Worm (Caenorhabditis elegans) whole organism, L4 larva: ENCODE data around the gene T05H4.3.

Source experiments
- R02D3.7 ChIP-seq: fragments of 150-350 bp; sonication (generic microtip); optimal IDR thresholded peaks from 3 replicates; lab custom pipeline; 2014; ENCODE audit warnings: missing biosample characterization, missing genetic modification characterization
- T20F7.1 ChIP-seq: fragments of 200-800 bp; sonication (Bioruptor generic); optimal IDR thresholded peaks from 2 replicates; lab custom pipeline; 2018; ENCODE audit warnings: mild to moderate bottlenecking, missing genetic modification characterization, missing compliant biosample characterization
- Y105C5A.15 ChIP-seq: fragments of 200-800 bp; sonication (Bioruptor generic); IDR thresholded peaks from 2 replicates; pipeline ENCODE4 v1.3.6; 2022; ENCODE audit warnings: missing genetic modification characterization, missing compliant biosample characterization
- Y5F2A.4 ChIP-seq: fragments of 200-800 bp; sonication (Bioruptor generic); optimal IDR thresholded peaks from 2 replicates; lab custom pipeline; 2018; ENCODE audit warnings: mild to moderate bottlenecking, missing genetic modification characterization, missing compliant biosample characterization
- aly-2 ChIP-seq: sonication (generic microtip); optimal IDR thresholded peaks from 2 replicates; lab custom pipeline; 2018; ENCODE audit warnings: missing biosample characterization, missing genetic modification characterization
- ama-1 ChIP-seq: fragments of 150-350 bp; optimal IDR thresholded peaks from 2 replicates; lab custom pipeline; 2014; ENCODE audit warnings: inconsistent platforms, mixed read lengths
- ceh-20 ChIP-seq: fragments of 200-800 bp; sonication (Bioruptor generic); IDR thresholded peaks from 2 replicates; pipeline ENCODE4 v1.3.6; 2022; ENCODE audit warnings: missing genetic modification reagents, missing genetic modification characterization, missing compliant biosample characterization
- ceh-28 ChIP-seq: fragments of 150-350 bp; optimal IDR thresholded peaks from 2 replicates; lab custom pipeline; 2014; ENCODE audit warnings: missing biosample characterization, missing genetic modification reagents, missing genetic modification characterization
- ceh-44 ChIP-seq: fragments of 200-800 bp; sonication (Bioruptor generic); IDR thresholded peaks from 2 replicates; pipeline ENCODE4 v1.3.6; 2022; ENCODE audit warnings: missing genetic modification reagents, missing genetic modification characterization, missing compliant biosample characterization
- ceh-62 ChIP-seq: sonication (generic microtip); optimal IDR thresholded peaks from 2 replicates; lab custom pipeline; 2017; ENCODE audit warnings: missing biosample characterization, missing genetic modification characterization
- ces-1 ChIP-seq: fragments of 150-350 bp; sonication (generic microtip); optimal IDR thresholded peaks from 4 replicates; lab custom pipeline; 2014; ENCODE audit warnings: missing biosample characterization, missing genetic modification reagents, missing genetic modification characterization
- daf-12 ChIP-seq: fragments of 150-350 bp; optimal IDR thresholded peaks from 2 replicates; lab custom pipeline; 2014; ENCODE audit warnings: missing biosample characterization, missing genetic modification reagents, missing genetic modification characterization
- daf-16 ChIP-seq, 3 experiments: sonication (generic microtip); optimal IDR thresholded peaks; 2 replicates each; lab custom pipeline; 2016 to 2017; ENCODE audit warnings: missing genetic modification characterization in 3 of 3, missing genetic modification reagents in 3 of 3, mild to moderate bottlenecking in 2 of 3, missing compliant biosample characterization in 2 of 3, missing biosample characterization in 1 of 3, moderate library complexity in 1 of 3
- daf-19 ChIP-seq: fragments of 200-800 bp; sonication (Bioruptor generic); conservative IDR thresholded peaks from 2 replicates; pipeline ENCODE4 v1.3.6; 2022; ENCODE audit warnings: missing genetic modification characterization, missing compliant biosample characterization
- dmd-6 ChIP-seq: fragments of 200-800 bp; sonication (Bioruptor generic); IDR thresholded peaks from 2 replicates; pipeline ENCODE4 v1.3.6; 2022; ENCODE audit warnings: missing genetic modification reagents, missing genetic modification characterization, missing compliant biosample characterization
- dmd-9 ChIP-seq: fragments of 200-800 bp; sonication (Bioruptor generic); IDR thresholded peaks from 2 replicates; pipeline ENCODE4 v1.3.6; 2022; ENCODE audit warnings: missing genetic modification reagents, missing genetic modification characterization, missing compliant biosample characterization
- dpl-1 ChIP-seq: fragments of 150-350 bp; optimal IDR thresholded peaks from 2 replicates; lab custom pipeline; 2014; ENCODE audit warnings: missing biosample characterization, missing genetic modification reagents, missing genetic modification characterization
- dve-1 ChIP-seq: sonication (generic microtip); optimal IDR thresholded peaks from 2 replicates; lab custom pipeline; 2017; ENCODE audit warnings: antibody characterized with exemption, mild to moderate bottlenecking, missing genetic modification characterization, missing compliant biosample characterization; ENCODE audit not compliant: insufficient read depth
- egl-27 ChIP-seq: sonication (generic microtip); optimal IDR thresholded peaks from 3 replicates; lab custom pipeline; 2017; ENCODE audit warnings: missing biosample characterization, missing genetic modification reagents, missing genetic modification characterization
- fos-1 ChIP-seq: fragments of 150-350 bp; optimal IDR thresholded peaks from 2 replicates; lab custom pipeline; 2014; ENCODE audit warnings: missing biosample characterization, missing genetic modification characterization
- hif-1 ChIP-seq, 2 experiments: sonication (generic microtip); optimal IDR thresholded peaks; 2 replicates each; lab custom pipeline; 2016 to 2017; ENCODE audit warnings: missing compliant biosample characterization in 2 of 2, missing genetic modification characterization in 2 of 2, missing genetic modification reagents in 2 of 2, missing genotype in 2 of 2, mild to moderate bottlenecking in 1 of 2
- hlh-11 ChIP-seq: fragments of 200-800 bp; sonication (Bioruptor generic); optimal IDR thresholded peaks from 2 replicates; lab custom pipeline; 2018; ENCODE audit warnings: mild to moderate bottlenecking, missing genetic modification characterization, missing compliant biosample characterization
- hlh-30 ChIP-seq: sonication (generic microtip); optimal IDR thresholded peaks from 2 replicates; lab custom pipeline; 2017; ENCODE audit warnings: antibody characterized with exemption, mild to moderate bottlenecking, missing genetic modification characterization, missing compliant biosample characterization; ENCODE audit not compliant: insufficient read depth
- hmg-1.1 ChIP-seq: fragments of 200-800 bp; sonication (Bioruptor generic); IDR thresholded peaks from 2 replicates; pipeline ENCODE4 v1.3.6; 2022; ENCODE audit warnings: missing genetic modification reagents, missing genetic modification characterization, missing compliant biosample characterization
- lin-1 ChIP-seq: fragments of 200-800 bp; sonication (Bioruptor generic); IDR thresholded peaks from 2 replicates; pipeline ENCODE4 v1.3.6; 2022; ENCODE audit warnings: missing genetic modification reagents, missing genetic modification characterization, missing compliant biosample characterization
- lin-13 ChIP-seq: fragments of 150-350 bp; optimal IDR thresholded peaks from 2 replicates; lab custom pipeline; 2014; ENCODE audit warnings: missing biosample characterization, missing genetic modification reagents, missing genetic modification characterization
- lin-39 ChIP-seq: fragments of 150-350 bp; optimal IDR thresholded peaks from 2 replicates; lab custom pipeline; 2014; ENCODE audit warnings: missing biosample characterization, missing genetic modification reagents, missing genetic modification characterization
- lir-3 ChIP-seq: sonication (generic microtip); optimal IDR thresholded peaks from 2 replicates; lab custom pipeline; 2016; ENCODE audit warnings: mild to moderate bottlenecking, missing genetic modification characterization, missing compliant biosample characterization
- lsy-2 ChIP-seq, 2 experiments: fragments of 150-350 bp in 1 of 2; sonication (generic microtip) in 1 of 2; optimal IDR thresholded peaks; 2 replicates each; lab custom pipeline; 2014 to 2017; ENCODE audit warnings: missing biosample characterization in 2 of 2, missing genetic modification characterization in 2 of 2
- madf-9 ChIP-seq: fragments of 200-800 bp; sonication (Bioruptor generic); conservative IDR thresholded peaks from 2 replicates; pipeline ENCODE4 v1.3.6; 2022; ENCODE audit warnings: missing genetic modification reagents, missing genetic modification characterization, missing compliant biosample characterization
- mdl-1 ChIP-seq, 2 experiments: fragments of 150-350 bp in 1 of 2; sonication (generic microtip) in 1 of 2; optimal IDR thresholded peaks; 2 replicates each; lab custom pipeline; 2014 to 2017; ENCODE audit warnings: missing biosample characterization in 2 of 2, missing genetic modification characterization in 2 of 2
- mdt-29 ChIP-seq: fragments of 200-800 bp; sonication (Bioruptor generic); IDR thresholded peaks from 2 replicates; pipeline ENCODE4 v1.3.6; 2022; ENCODE audit warnings: missing genetic modification reagents, missing genetic modification characterization, missing compliant biosample characterization
- mes-2 ChIP-seq: sonication (generic microtip); optimal IDR thresholded peaks from 2 replicates; lab custom pipeline; 2016; ENCODE audit warnings: missing genotype, mild to moderate bottlenecking, missing genetic modification characterization, missing compliant biosample characterization; ENCODE audit not compliant: poor library complexity, severe bottlenecking
- nhr-102 ChIP-seq: sonication (generic microtip); optimal IDR thresholded peaks from 2 replicates; lab custom pipeline; 2016; ENCODE audit warnings: mild to moderate bottlenecking, missing genetic modification characterization, moderate library complexity, missing compliant biosample characterization
- nhr-28 ChIP-seq: fragments of 150-350 bp; optimal IDR thresholded peaks from 2 replicates; lab custom pipeline; 2014; ENCODE audit warnings: missing biosample characterization, missing genetic modification characterization
- nhr-48 ChIP-seq: sonication (generic microtip); optimal IDR thresholded peaks from 2 replicates; lab custom pipeline; 2016; ENCODE audit warnings: mild to moderate bottlenecking, missing genetic modification characterization, missing compliant biosample characterization
- nhr-77 ChIP-seq: fragments of 150-350 bp; optimal IDR thresholded peaks from 2 replicates; lab custom pipeline; 2014; ENCODE audit warnings: missing biosample characterization, missing genetic modification characterization
- php-3 ChIP-seq: fragments of 200-800 bp; sonication (Bioruptor generic); IDR thresholded peaks from 2 replicates; pipeline ENCODE4 v1.3.6; 2022; ENCODE audit warnings: missing genetic modification reagents, missing genetic modification characterization, missing compliant biosample characterization
- pqm-1 ChIP-seq: sonication (generic microtip); optimal IDR thresholded peaks from 2 replicates; lab custom pipeline; 2017; ENCODE audit warnings: missing biosample characterization, missing genetic modification characterization
- saeg-2 ChIP-seq: fragments of 200-800 bp; sonication (Bioruptor generic); IDR thresholded peaks from 2 replicates; pipeline ENCODE4 v1.3.6; 2022; ENCODE audit warnings: missing genetic modification reagents, missing genetic modification characterization, missing compliant biosample characterization
- set-16 ChIP-seq: fragments of 200-800 bp; sonication (Bioruptor generic); IDR thresholded peaks from 2 replicates; pipeline ENCODE4 v1.3.6; 2022; ENCODE audit warnings: missing genetic modification reagents, missing genetic modification characterization, missing compliant biosample characterization
- snpc-4 ChIP-seq: fragments of 150-350 bp; optimal IDR thresholded peaks from 2 replicates; lab custom pipeline; 2014; ENCODE audit warnings: missing biosample characterization, missing genetic modification characterization
- tra-1 ChIP-seq: fragments of 200-800 bp; sonication (Bioruptor generic); IDR thresholded peaks from 2 replicates; pipeline ENCODE4 v1.3.6; 2022; ENCODE audit warnings: missing genetic modification reagents, missing genetic modification characterization, missing compliant biosample characterization
- unc-39 ChIP-seq: sonication (generic microtip); optimal IDR thresholded peaks from 2 replicates; lab custom pipeline; 2017; ENCODE audit warnings: missing biosample characterization, missing genetic modification characterization
- vab-7 ChIP-seq: fragments of 200-800 bp; sonication (Bioruptor generic); IDR thresholded peaks from 2 replicates; pipeline ENCODE4 v1.3.6; 2022; ENCODE audit warnings: missing genetic modification reagents, missing genetic modification characterization, missing compliant biosample characterization
- zfp-2 ChIP-seq: sonication (generic microtip); optimal IDR thresholded peaks from 2 replicates; lab custom pipeline; 2016; ENCODE audit warnings: mild to moderate bottlenecking, missing genetic modification characterization, missing compliant biosample characterization
- zfp-3 ChIP-seq: fragments of 200-800 bp; sonication (Bioruptor generic); conservative IDR thresholded peaks from 2 replicates; pipeline ENCODE4 v1.3.6; 2022; ENCODE audit warnings: missing genetic modification reagents, missing genetic modification characterization, missing compliant biosample characterization

Gene T05H4.3

DNA sequence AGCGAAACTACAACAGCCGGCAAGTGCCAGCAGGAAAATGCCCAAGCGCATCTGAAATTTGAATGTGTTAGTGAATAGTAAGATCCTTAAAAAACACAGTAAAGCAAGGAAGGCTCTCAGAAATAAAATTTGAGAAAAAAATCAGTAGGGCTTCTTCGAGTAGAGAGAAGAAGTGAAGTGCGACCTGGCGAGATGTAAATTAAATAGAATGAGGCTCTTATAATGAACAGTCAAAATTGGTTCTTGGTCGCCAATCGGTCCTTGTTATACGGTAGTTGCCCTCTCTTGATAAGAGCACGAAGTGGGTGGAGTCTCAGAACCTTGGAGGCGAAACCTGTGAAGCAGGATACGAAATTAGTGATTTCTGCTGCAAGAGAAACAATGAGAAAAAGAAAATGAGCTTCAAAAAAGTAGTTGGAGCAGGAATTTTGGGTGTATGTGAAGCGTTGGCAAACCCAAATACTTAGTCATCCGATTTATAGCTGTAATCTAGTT, 33.4 kb upstream of the T05H4.3 start, which contains the start of gene bcf-1:
Gene bcf-1, minus strand, starts transcription at position 51 of the 495 bp plus-strand sequence.
- TF ChIP-seq pqm-1 (peak; percentile 79), dmd-6 (GFP tag; lab: Robert Waterston, UW) (peak; percentile 63), php-3 (GFP tag; lab: Robert Waterston, UW) (0 out of 2 replicates have a peak, but pooled peaks have one; percentile 52), nhr-28 (tag; lab: Kevin White, UChicago) (peak; percentile 29), dmd-9 (GFP tag; lab: Robert Waterston, UW) (no peak), hlh-11 (tag; lab: Kevin White, UChicago) (peak; percentile 33)

DNA sequence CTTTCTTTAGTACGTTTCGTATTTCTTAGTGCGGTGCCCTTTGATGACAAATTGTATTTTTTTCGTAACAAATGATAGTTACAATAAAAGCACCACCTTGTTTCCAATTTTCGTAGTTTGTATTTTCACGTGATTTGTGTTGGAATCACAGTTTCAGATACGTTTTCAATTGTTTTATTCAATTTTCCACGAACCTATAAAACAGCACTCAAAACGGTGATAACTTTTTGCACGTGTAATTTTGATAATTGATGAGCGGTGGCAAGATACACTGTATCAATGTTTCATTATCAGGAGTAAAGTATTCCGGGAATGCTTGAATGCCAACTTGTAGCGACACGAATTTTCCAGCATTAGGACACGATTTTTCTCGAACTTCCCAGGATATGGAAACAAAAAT, 31.0 kb upstream of the T05H4.3 start:
- no peak for TF ChIP-seq madf-9 (GFP tag; lab: Robert Waterston, UW)
- no peak for TF ChIP-seq fos-1
- peak; percentile 31 for TF ChIP-seq T20F7.1 (GFP tag; lab: Kevin White, UChicago)
- TF ChIP-seq lsy-2 (tag; optimal IDR thresholded peaks at IDR 0.05; lab: Kevin White, UChicago) = peak in 1 of 2 experiments; percentile 38
- no peak for TF ChIP-seq ceh-62
- peak; percentile 54 for TF ChIP-seq nhr-77 (tag; lab: Kevin White, UChicago)
- TF ChIP-seq snpc-4 (tag; lab: Kevin White, UChicago) = no peak
- TF ChIP-seq Y105C5A.15 (GFP tag; lab: Robert Waterston, UW) = no peak
- no peak for TF ChIP-seq lir-3 (tag; lab: Kevin White, UChicago)
- TF ChIP-seq saeg-2 (GFP tag; lab: Robert Waterston, UW) = no peak
- peak in 1 of 2 experiments; percentile 75 for TF ChIP-seq mdl-1 (tag; optimal IDR thresholded peaks at IDR 0.05; lab: Kevin White, UChicago)
- no peak for TF ChIP-seq lin-13 (GFP tag; lab: Kevin White, UChicago)
- TF ChIP-seq ceh-44 = no peak
- no peak for TF ChIP-seq mes-2 (tag; lab: Kevin White, UChicago)
- no peak for TF ChIP-seq lin-39 (tag; lab: Kevin White, UChicago)
- no peak for TF ChIP-seq daf-16 (GFP tag; optimal IDR thresholded peaks at IDR 0.05; lab: Kevin White, UChicago)
- TF ChIP-seq daf-16 (tag; optimal IDR thresholded peaks at IDR 0.05; lab: Kevin White, UChicago) = peak; percentile 34
- TF ChIP-seq tra-1 = peak; percentile 67; the same call in 1 of the 2 replicates
- peak; percentile 68 for TF ChIP-seq ceh-20 (GFP tag; lab: Robert Waterston, UW)
- no peak for TF ChIP-seq hmg-1.1 (GFP tag; lab: Robert Waterston, UW)
- TF ChIP-seq dve-1 (tag; lab: Kevin White, UChicago) = peak; percentile 74
- no peak for TF ChIP-seq vab-7 (GFP tag; lab: Robert Waterston, UW)
- peak; percentile 37 for TF ChIP-seq nhr-48
- no peak for TF ChIP-seq aly-2 (tag; lab: Kevin White, UChicago)
- no peak for TF ChIP-seq egl-27 (tag; lab: Kevin White, UChicago)
- TF ChIP-seq pqm-1 = peak; percentile 84
- TF ChIP-seq mdt-29 = no peak
- TF ChIP-seq ama-1 (lab: Kevin White, UChicago) = no peak
- TF ChIP-seq daf-19 (GFP tag; lab: Robert Waterston, UW) = no peak
- TF ChIP-seq R02D3.7 (tag; lab: Kevin White, UChicago) = no peak
- TF ChIP-seq nhr-102 = peak; percentile 31
- TF ChIP-seq lin-1 (GFP tag; lab: Robert Waterston, UW) = 0 out of 2 replicates have a peak, but pooled peaks have one; percentile 11
- no peak for TF ChIP-seq unc-39
- no peak for TF ChIP-seq daf-12 (tag; lab: Kevin White, UChicago)
- no peak for TF ChIP-seq zfp-2 (tag; lab: Kevin White, UChicago)
- TF ChIP-seq hlh-30 = peak; percentile 50
- TF ChIP-seq zfp-3 (GFP tag; lab: Robert Waterston, UW) = no peak
- no peak for TF ChIP-seq hif-1 (tag; optimal IDR thresholded peaks at IDR 0.05; lab: Kevin White, UChicago)
- TF ChIP-seq dpl-1 (GFP tag; lab: Kevin White, UChicago) = no peak
- TF ChIP-seq dmd-6 (GFP tag; lab: Robert Waterston, UW) = peak; percentile 93
- peak; percentile 72 for TF ChIP-seq hlh-11 (tag; lab: Kevin White, UChicago)
- peak; percentile 91 for TF ChIP-seq nhr-28 (tag; lab: Kevin White, UChicago)
- TF ChIP-seq set-16 (GFP tag; lab: Robert Waterston, UW) = no peak
- no peak for TF ChIP-seq ceh-28
- TF ChIP-seq ces-1 (GFP tag; lab: Kevin White, UChicago) = no peak
- no peak for TF ChIP-seq Y5F2A.4 (GFP tag; lab: Kevin White, UChicago)
